Fruit fly (Drosophila melanogaster): ENCODE measurements around the gene CG44869.

DNA sequence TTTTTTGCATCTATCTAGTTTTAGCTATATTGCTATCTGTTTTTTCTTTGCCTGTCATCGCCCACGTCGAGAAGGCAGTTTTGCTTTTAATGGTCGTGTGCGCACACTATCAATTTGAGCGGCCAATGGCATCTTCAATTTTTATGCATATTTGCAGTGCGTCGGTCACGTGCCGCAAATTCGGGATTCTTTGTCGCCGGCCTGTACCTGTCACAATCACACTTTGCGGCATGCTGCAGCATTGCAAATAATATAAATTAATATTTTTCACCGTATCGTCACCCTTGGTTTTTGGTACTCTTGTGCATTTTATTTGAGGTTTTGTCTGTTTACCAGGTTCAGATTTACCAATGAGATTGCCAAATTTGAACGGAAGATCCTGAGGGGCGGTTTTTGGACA lies 46.9 kb downstream of the CG44869 start:
- TF ChIP-seq CTCF (optimal IDR thresholded peaks at IDR 0.05) (no peak), CG8478 (optimal IDR thresholded peaks at IDR 0.05) (no peak)

Data from S2 (cell line).